Worm (Caenorhabditis elegans) whole organism, L4 larva: Measurements from ENCODE around the gene T11F9.21.

Source experiments
- dve-1 ChIP-seq: sonication (generic microtip); optimal IDR thresholded peaks from 2 replicates; lab custom pipeline; 2017; ENCODE audit warnings: antibody characterized with exemption, mild to moderate bottlenecking, missing genetic modification characterization, missing compliant biosample characterization; ENCODE audit not compliant: insufficient read depth
- hlh-11 ChIP-seq: fragments of 200-800 bp; sonication (Bioruptor generic); optimal IDR thresholded peaks from 2 replicates; lab custom pipeline; 2018; ENCODE audit warnings: mild to moderate bottlenecking, missing genetic modification characterization, missing compliant biosample characterization
- jun-1 ChIP-seq: fragments of 150-350 bp; optimal IDR thresholded peaks from 2 replicates; lab custom pipeline; 2014; ENCODE audit warnings: missing biosample characterization, missing genetic modification reagents, missing genetic modification characterization
- lin-39 ChIP-seq: fragments of 150-350 bp; optimal IDR thresholded peaks from 2 replicates; lab custom pipeline; 2014; ENCODE audit warnings: missing biosample characterization, missing genetic modification reagents, missing genetic modification characterization
- pha-4 ChIP-seq, 2 experiments: fragments of 150-350 bp in 1 of 2; fragments of 200-800 bp in 1 of 2; sonication (Bioruptor generic) in 1 of 2; IDR thresholded peaks in 1 of 2; optimal IDR thresholded peaks in 1 of 2; 2 replicates each; pipeline versions ENCODE4 v1.3.6 to Lab custom; 2014 to 2022; ENCODE audit warnings: missing genetic modification characterization in 2 of 2, missing genetic modification reagents in 2 of 2, missing biosample characterization in 1 of 2, missing compliant biosample characterization in 1 of 2

ce11 chrV:11508773-11509172 lies 16.2 kb downstream of the T11F9.21 start, which contains the start of gene ttll-5:
- TF ChIP-seq hlh-11 (tag; lab: Kevin White, UChicago) (no peak), pha-4 (GFP tag; IDR thresholded peaks at IDR 0.05; lab: Robert Waterston, UW) (no peak), pha-4 (tag; optimal IDR thresholded peaks at IDR 0.05; lab: Kevin White, UChicago) (no peak), jun-1 (tag; lab: Kevin White, UChicago) (no peak), dve-1 (no peak), lin-39 (tag; lab: Kevin White, UChicago) (no peak)
